Worm (Caenorhabditis elegans) whole organism, L2 larva: ENCODE results near the gene Y48A5A.3.

Experiments used
- egl-27 ChIP-seq: sonication (generic microtip); optimal IDR thresholded peaks from 3 replicates; lab custom pipeline; 2017; ENCODE audit warnings: missing biosample characterization, missing genetic modification reagents, missing genetic modification characterization
- fos-1 ChIP-seq: fragments of 150-350 bp; optimal IDR thresholded peaks from 2 replicates; lab custom pipeline; 2014; ENCODE audit warnings: missing biosample characterization, missing genetic modification characterization
- lin-13 ChIP-seq: fragments of 150-350 bp; optimal IDR thresholded peaks from 2 replicates; lab custom pipeline; 2014; ENCODE audit warnings: missing biosample characterization, missing genetic modification reagents, missing genetic modification characterization
- nhr-11 ChIP-seq: fragments of 150-350 bp; optimal IDR thresholded peaks from 2 replicates; lab custom pipeline; 2014; ENCODE audit warnings: missing biosample characterization, missing genetic modification characterization
- nhr-12 ChIP-seq: fragments of 150-350 bp; optimal IDR thresholded peaks from 2 replicates; lab custom pipeline; 2014; ENCODE audit warnings: missing biosample characterization, missing genetic modification characterization
- nhr-77 ChIP-seq: fragments of 150-350 bp; optimal IDR thresholded peaks from 2 replicates; lab custom pipeline; 2014; ENCODE audit warnings: missing biosample characterization, missing genetic modification characterization
- sem-4 ChIP-seq: fragments of 150-350 bp; optimal IDR thresholded peaks from 2 replicates; lab custom pipeline; 2014; ENCODE audit warnings: missing biosample characterization, missing genetic modification reagents, missing genetic modification characterization
- snpc-4 ChIP-seq: fragments of 150-350 bp; optimal IDR thresholded peaks from 2 replicates; lab custom pipeline; 2014; ENCODE audit warnings: missing biosample characterization, missing genetic modification characterization
- unc-39 ChIP-seq: fragments of 150-350 bp; optimal IDR thresholded peaks from 2 replicates; lab custom pipeline; 2014; ENCODE audit warnings: missing biosample characterization, missing genetic modification characterization
- unc-62 ChIP-seq: fragments of 150-350 bp; optimal IDR thresholded peaks from 2 replicates; lab custom pipeline; 2014; ENCODE audit warnings: missing biosample characterization, missing genetic modification reagents, missing genetic modification characterization
- zag-1 ChIP-seq: fragments of 150-350 bp; optimal IDR thresholded peaks from 2 replicates; lab custom pipeline; 2014; ENCODE audit warnings: missing biosample characterization, missing genetic modification characterization

ce11 chrIV:1972271-1972670, 2.7 kb downstream of the Y48A5A.3 start, which contains the start of gene Y76B12C.4:
- TF ChIP-seq egl-27 (tag; lab: Kevin White, UChicago) (no peak), unc-62 (no peak), lin-13 (GFP tag; lab: Kevin White, UChicago) (no peak), fos-1 (no peak), zag-1 (tag; lab: Kevin White, UChicago) (no peak), snpc-4 (tag; lab: Kevin White, UChicago) (no peak), nhr-11 (tag; lab: Kevin White, UChicago) (no peak), sem-4 (tag; lab: Kevin White, UChicago) (no peak), nhr-77 (no peak), nhr-12 (no peak), unc-39 (tag; lab: Kevin White, UChicago) (no peak)
